Worm (Caenorhabditis elegans): ENCODE results near the gene clec-59.

ce11 chrII:10479348-10479747, at the start of gene clec-59:
- TF ChIP-seq unc-39 (tag; optimal IDR thresholded peaks at IDR 0.05), result no peak
- TF ChIP-seq pha-4 (tag; optimal IDR thresholded peaks at IDR 0.05), result no peak
- TF ChIP-seq nhr-2 (tag; optimal IDR thresholded peaks at IDR 0.05), result no peak
- no peak for TF ChIP-seq unc-62 (GFP tag; optimal IDR thresholded peaks at IDR 0.05)
- TF ChIP-seq mls-2 (tag; optimal IDR thresholded peaks at IDR 0.05), result no peak
- TF ChIP-seq nhr-237 (tag; optimal IDR thresholded peaks at IDR 0.05), result no peak
- TF ChIP-seq zip-8 (tag; optimal IDR thresholded peaks at IDR 0.05), result no peak
- TF ChIP-seq sem-2 (GFP tag; optimal IDR thresholded peaks at IDR 0.05), result no peak
- TF ChIP-seq lin-13 (tag; optimal IDR thresholded peaks at IDR 0.05), result no peak
- no peak for TF ChIP-seq snpc-4 (tag; optimal IDR thresholded peaks at IDR 0.05)
- no peak for TF ChIP-seq elt-1 (tag; optimal IDR thresholded peaks at IDR 0.05; ENCODE audit: borderline replicate concordance, insufficient read depth)
- TF ChIP-seq mep-1 (tag; optimal IDR thresholded peaks at IDR 0.05), result no peak
- TF ChIP-seq elt-3 (tag; optimal IDR thresholded peaks at IDR 0.05), result no peak
- TF ChIP-seq ces-1 (GFP tag; optimal IDR thresholded peaks at IDR 0.05), result no peak

Measured in whole organism, mixed stage, embryonic.